Worm (Caenorhabditis elegans) whole organism, L1 larva: ENCODE data around the gene C06E7.2.

Experiments used
- blmp-1 ChIP-seq: fragments of 150-350 bp; optimal IDR thresholded peaks from 2 replicates; lab custom pipeline; 2014; ENCODE audit warnings: missing biosample characterization, missing genetic modification characterization
- elt-2 ChIP-seq: sonication (generic microtip); optimal IDR thresholded peaks from 2 replicates; lab custom pipeline; 2016; ENCODE audit warnings: missing genetic modification characterization, mild to moderate bottlenecking, inconsistent platforms, missing compliant biosample characterization, missing genetic modification reagents
- elt-3 ChIP-seq, 6 experiments: fragments of 150-350 bp in 1 of 6; sonication (generic microtip); optimal IDR thresholded peaks; 2 replicates each; lab custom pipeline; 2017 to 2018; ENCODE audit warnings: missing biosample characterization in 6 of 6, missing genetic modification characterization in 6 of 6, inconsistent platforms in 1 of 6
- hlh-17 ChIP-seq: fragments of 200-800 bp; sonication (Bioruptor generic); optimal IDR thresholded peaks from 2 replicates; lab custom pipeline; 2018; ENCODE audit warnings: missing genetic modification characterization, mild to moderate bottlenecking, missing compliant biosample characterization, moderate library complexity, borderline replicate concordance
- lin-15B ChIP-seq: fragments of 150-350 bp; sonication (generic microtip); optimal IDR thresholded peaks from 3 replicates; lab custom pipeline; 2014; ENCODE audit warnings: missing biosample characterization, missing genetic modification characterization
- tbx-2 ChIP-seq: sonication (generic microtip); optimal IDR thresholded peaks from 2 replicates; lab custom pipeline; 2016; ENCODE audit warnings: missing genetic modification characterization, missing compliant biosample characterization
- unc-130 ChIP-seq: fragments of 150-350 bp; optimal IDR thresholded peaks from 2 replicates; lab custom pipeline; 2017; ENCODE audit warnings: missing biosample characterization, missing genetic modification characterization, inconsistent platforms
- unc-86 ChIP-seq: sonication (generic microtip); optimal IDR thresholded peaks from 2 replicates; lab custom pipeline; 2016; ENCODE audit warnings: missing genetic modification characterization, missing compliant biosample characterization
- zag-1 ChIP-seq: fragments of 150-350 bp; optimal IDR thresholded peaks from 2 replicates; lab custom pipeline; 2014; ENCODE audit warnings: missing biosample characterization, missing genetic modification characterization
- ztf-4 ChIP-seq: fragments of 150-350 bp; optimal IDR thresholded peaks from 2 replicates; lab custom pipeline; 2014; ENCODE audit warnings: missing biosample characterization, missing genetic modification characterization

DNA sequence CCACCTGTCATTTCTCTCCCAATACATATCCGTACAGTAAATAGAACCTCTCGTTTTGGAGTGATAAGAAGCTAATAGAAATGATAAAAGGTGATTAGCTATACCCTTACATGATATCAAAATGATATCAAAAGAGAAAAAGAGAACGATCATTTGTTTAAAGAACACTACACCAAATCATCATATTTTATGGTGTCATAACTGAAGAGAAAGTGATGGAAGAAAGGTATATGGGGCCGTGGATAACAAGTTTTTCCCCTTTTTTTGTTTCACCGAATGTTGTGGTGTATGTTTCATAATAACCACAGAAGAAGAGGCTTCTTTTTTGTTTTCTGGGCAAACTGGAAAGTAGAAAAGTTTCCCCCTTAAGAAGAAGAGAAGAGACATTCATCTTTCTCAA lies 18.9 kb downstream of the C06E7.2 start:
- TF ChIP-seq tbx-2 (tag; lab: Kevin White, UChicago) = no peak
- no peak for TF ChIP-seq lin-15B (tag; lab: Kevin White, UChicago)
- no peak for TF ChIP-seq unc-86 (tag; lab: Kevin White, UChicago)
- no peak for TF ChIP-seq hlh-17 (GFP tag; lab: Kevin White, UChicago)
- TF ChIP-seq elt-2 (tag; lab: Kevin White, UChicago) = no peak
- no peak for TF ChIP-seq ztf-4
- peak; percentile 72 for TF ChIP-seq blmp-1
- TF ChIP-seq unc-130 (tag; lab: Kevin White, UChicago) = no peak
- TF ChIP-seq zag-1 (tag; lab: Kevin White, UChicago) = no peak
- TF ChIP-seq elt-3 (tag; optimal IDR thresholded peaks at IDR 0.05; lab: Kevin White, UChicago) = no peak
